Fruit fly (Drosophila melanogaster) ovary, adult (tissue): ENCODE results near the gene CG14715.

Source experiments
- CG17801 ChIP-seq: fragments of 200-800 bp; optimal IDR thresholded peaks from 2 replicates; lab custom pipeline; 2019; ENCODE audit warnings: missing biosample characterization, mild to moderate bottlenecking, missing genetic modification characterization, moderate library complexity; ENCODE audit not compliant: partially characterized antibody

Gene CG14715

DNA sequence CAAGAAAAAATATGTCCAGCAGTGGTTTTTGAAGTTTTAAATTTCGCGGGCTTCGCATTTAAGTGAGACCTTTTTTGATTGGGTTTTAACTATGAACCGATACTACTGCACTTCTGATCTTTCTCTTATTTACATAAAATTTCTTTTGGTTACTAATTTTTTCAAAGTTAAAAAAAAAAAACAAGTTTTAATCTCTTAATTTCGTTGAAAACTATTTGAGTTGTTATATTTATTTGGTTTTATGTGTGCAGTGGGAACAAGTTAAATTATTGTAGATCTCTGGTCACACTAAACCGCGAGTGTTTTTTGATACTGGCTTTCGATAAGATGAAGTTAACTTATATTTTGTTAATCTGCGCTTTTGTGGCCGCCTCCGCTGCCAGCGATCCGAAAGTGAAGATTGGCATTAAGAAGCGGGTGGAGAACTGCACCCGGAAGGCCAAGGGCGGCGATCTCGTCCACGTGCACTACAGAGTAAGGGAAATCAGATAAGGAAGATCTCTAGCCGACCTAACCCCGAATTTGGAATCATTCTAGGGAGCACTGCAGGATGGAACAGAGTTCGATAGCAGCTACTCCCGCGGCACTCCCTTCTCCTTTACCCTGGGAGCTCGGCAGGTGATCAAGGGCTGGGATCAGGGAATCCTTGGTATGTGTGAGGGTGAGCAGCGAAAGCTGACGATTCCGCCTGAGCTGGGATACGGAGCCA, at the start of gene CG14715:
Gene CG14715 (plus strand): TSS at position 267 of the 709 bp plus-strand sequence.
- TF ChIP-seq CG17801 (GFP tag; lab: Kevin White, UChicago) = no peak

dm6 chr3R:11625544-11625943, 48.5 kb upstream of the CG14715 start, which contains the start of gene Zaf1:
Gene Zaf1, minus strand, starts transcription at chr3R:11625644.
- TF ChIP-seq CG17801 (GFP tag; lab: Kevin White, UChicago) = no peak

DNA sequence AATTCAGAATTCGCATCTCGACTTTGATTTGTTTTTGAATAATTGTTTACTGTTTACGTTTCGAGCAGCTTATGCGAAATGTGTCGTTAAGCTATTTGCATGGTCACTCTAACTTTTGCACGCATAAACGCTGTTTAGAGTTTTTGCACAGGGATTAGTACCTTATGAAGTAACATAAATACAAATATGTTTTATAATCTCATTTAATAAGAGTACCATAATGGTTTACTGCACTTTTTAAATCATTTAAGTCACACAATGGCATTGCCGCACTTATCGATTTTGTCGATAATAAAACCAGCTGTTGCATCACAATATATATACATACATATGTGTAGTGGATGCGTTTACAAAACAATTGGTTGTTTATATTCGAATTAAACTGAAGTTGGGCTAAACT, 47.5 kb upstream of the CG14715 start, which contains the start of the genes CG6813 and CG18764:
Gene CG6813 (minus strand): TSS at position 68 of the 400 bp plus-strand sequence.
Gene CG18764 (plus strand): TSS at position 319 of the 400 bp plus-strand sequence.
- TF ChIP-seq CG17801 (GFP tag; lab: Kevin White, UChicago) = peak; percentile 18

DNA sequence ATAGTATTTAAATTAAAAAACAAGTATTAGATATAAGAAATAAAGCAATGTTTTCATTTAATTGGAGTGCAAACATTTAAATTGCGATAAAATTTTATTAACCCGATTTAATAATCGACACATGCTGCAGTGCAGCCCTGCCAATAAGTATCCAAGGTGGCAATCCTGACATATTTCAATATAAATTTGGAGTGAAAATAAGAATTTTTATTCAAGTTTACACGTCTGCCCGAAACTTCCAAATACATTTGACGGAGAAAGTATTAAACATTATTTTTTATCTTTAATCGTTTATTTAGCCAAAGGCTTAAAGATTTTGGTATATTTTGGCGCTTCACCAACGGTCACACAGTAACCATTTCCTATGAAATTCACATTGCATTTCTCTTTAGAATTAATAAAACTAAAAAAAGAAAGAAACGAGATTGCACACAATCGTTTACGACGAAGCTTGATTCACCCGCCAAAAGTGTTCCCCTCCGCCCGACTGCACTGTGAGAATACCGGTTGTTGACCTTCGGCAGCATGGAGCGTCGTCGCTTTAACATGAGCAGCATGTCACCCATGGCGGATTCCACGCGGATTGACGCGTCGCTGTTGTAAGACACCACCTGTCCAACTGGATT, 45.5 kb upstream of the CG14715 start, which contains the start of gene CG14712:
Gene CG14712 (plus strand): TSS at position 344 of the 626 bp plus-strand sequence.
- TF ChIP-seq CG17801 (GFP tag; lab: Kevin White, UChicago) = peak; percentile 7

DNA sequence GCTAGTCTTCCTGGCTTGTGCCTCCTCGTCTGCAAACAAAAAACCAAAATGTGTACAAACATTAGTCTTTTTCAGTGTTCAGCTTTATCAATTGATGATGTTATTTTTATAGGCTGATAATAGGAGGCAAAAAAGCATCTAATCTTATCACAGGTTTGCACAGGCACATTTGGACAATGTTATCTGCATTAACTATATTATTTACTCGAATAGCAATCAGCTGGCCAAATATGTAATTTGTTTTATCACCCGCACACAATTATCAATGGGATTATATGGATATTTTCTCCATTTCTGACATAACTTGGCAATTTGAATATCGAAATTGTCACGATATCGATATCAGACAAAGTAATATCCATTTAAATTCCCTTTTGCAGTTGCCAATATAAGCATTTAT, 36.4 kb upstream of the CG14715 start:
- no peak for TF ChIP-seq CG17801 (GFP tag; lab: Kevin White, UChicago)

dm6 chr3R:11639946-11640588, 34.0 kb upstream of the CG14715 start:
- peak; percentile 39 for TF ChIP-seq CG17801 (GFP tag; lab: Kevin White, UChicago)

DNA sequence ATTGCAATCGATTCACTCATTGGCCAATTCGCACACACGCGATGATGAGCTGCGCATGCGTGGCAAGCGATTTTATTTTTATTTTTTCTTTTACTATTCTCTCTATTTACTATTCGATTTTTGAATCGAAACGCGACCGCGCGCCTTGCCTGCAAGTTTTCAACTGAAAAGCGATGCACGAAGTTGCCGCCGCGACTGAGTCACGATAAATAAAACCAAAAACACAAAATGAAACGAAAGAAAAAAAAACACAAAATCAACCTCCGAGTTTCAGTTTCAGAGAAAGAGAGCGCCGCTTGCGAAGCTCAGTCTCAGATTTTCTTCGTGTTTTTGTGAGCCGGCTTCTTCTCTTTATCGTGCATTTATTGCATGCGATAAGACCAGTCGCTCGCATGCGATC, 27.2 kb upstream of the CG14715 start:
- TF ChIP-seq CG17801 (GFP tag; lab: Kevin White, UChicago) = peak; percentile 83

dm6 chr3R:11648356-11649355, 25.4 kb upstream of the CG14715 start:
- TF ChIP-seq CG17801 (GFP tag; lab: Kevin White, UChicago) = no peak

DNA sequence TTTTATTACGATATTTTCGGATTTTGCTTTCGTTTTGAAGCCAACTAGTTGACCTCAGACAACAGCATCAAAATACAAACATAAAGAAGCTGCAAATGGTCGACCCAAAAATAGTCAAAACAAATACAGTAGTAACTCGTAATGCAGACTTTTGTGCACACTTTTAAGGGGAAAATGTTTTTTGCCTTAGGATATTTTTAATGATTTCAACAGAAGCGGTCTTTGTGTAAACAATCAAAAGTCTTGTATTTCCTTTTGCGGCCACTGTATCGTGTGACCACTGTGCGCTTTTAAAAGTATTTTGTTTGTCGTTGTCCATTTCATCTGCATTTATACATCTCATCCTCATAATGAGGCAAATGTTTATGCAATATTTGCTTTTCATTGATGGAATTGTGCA, 24.6 kb upstream of the CG14715 start:
- TF ChIP-seq CG17801 (GFP tag; lab: Kevin White, UChicago) = peak; percentile 74

dm6 chr3R:11650105-11651039, 23.6 kb upstream of the CG14715 start, which contains the start of the genes Csk and Elp1:
Gene Csk, minus strand, starts transcription at chr3R:11650706.
Gene Elp1, plus strand, starts transcription at chr3R:11650971.
- TF ChIP-seq CG17801 (GFP tag; lab: Kevin White, UChicago) = peak; percentile 55

DNA sequence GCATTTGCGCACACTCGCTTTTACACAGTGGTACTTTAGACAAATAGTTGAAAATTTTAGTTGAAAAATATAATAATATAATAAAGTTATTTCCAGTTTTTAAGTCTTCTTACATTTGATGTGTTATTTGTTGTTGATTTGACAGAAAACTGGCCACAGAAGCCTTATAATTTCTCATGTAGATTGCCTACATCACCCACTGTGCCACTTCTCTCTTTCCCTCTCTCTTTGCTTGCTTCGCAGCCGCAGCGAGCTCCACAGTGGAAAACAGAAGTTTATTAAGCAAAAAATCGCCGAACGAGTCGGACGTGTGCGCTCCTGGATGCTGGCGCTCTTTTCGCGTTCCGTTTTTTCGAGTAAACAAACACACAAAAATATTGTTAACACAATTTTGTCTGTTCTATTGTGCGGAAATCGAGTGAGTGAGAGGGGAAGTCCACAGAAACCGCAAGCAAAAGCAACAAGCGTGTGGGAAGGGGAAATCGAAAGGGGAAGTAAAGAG, 18.1 kb upstream of the CG14715 start, which contains the start of gene CG42327:
Gene CG42327 (plus strand): TSS at position 277 of the 502 bp plus-strand sequence.
- TF ChIP-seq CG17801 (GFP tag; lab: Kevin White, UChicago) = peak; percentile 87

- peak; percentile 97 for TF ChIP-seq CG17801 (GFP tag; lab: Kevin White, UChicago)
Measured at dm6 chr3R:11656614-11657216, 17.3 kb upstream of the CG14715 start.
